Worm (Caenorhabditis elegans): ENCODE data around the gene Y50D4B.1.

The Y50D4B.1 gene

ce11 chrV:1112658-1113057, at the start of gene Y50D4B.1:
TSS of gene Y50D4B.1 (plus strand) at chrV:1112958.
- TF ChIP-seq hlh-13 (GFP tag; optimal IDR thresholded peaks at IDR 0.05) (no peak), T23F11.4 (GFP tag; optimal IDR thresholded peaks at IDR 0.05) (no peak), dve-1 (tag; optimal IDR thresholded peaks at IDR 0.05) (no peak), hlh-30 (tag; optimal IDR thresholded peaks at IDR 0.05; ENCODE audit: insufficient read depth) (no peak), fax-1 (tag; optimal IDR thresholded peaks at IDR 0.05) (no peak), pat-9 (tag; optimal IDR thresholded peaks at IDR 0.05) (no peak), pha-4 (tag; optimal IDR thresholded peaks at IDR 0.05) (no peak), K02D7.2 (tag; optimal IDR thresholded peaks at IDR 0.05) (no peak), eyg-1 (tag; optimal IDR thresholded peaks at IDR 0.05) (no peak), ets-4 (tag; optimal IDR thresholded peaks at IDR 0.05) (no peak), ahr-1 (tag; optimal IDR thresholded peaks at IDR 0.05) (no peak), elt-4 (tag; optimal IDR thresholded peaks at IDR 0.05) (no peak), pqm-1 (tag; optimal IDR thresholded peaks at IDR 0.05) (no peak), lin-11 (tag; optimal IDR thresholded peaks at IDR 0.05) (no peak), unc-3 (GFP tag; conservative IDR thresholded peaks at IDR 0.05) (no peak), unc-3 (tag; optimal IDR thresholded peaks at IDR 0.05) (no peak)

ce11 chrV:1064491-1064890, 48.3 kb upstream of the Y50D4B.1 start, which contains the start of gene str-67:
TSS of gene str-67 (minus strand) at chrV:1064591.
- TF ChIP-seq pqm-1 (tag; optimal IDR thresholded peaks at IDR 0.05) (no peak), pros-1 (tag; optimal IDR thresholded peaks at IDR 0.05) (no peak), ahr-1 (tag; optimal IDR thresholded peaks at IDR 0.05) (no peak), dmd-4 (tag; optimal IDR thresholded peaks at IDR 0.05; ENCODE audit: borderline replicate concordance) (no peak), unc-3 (GFP tag; conservative IDR thresholded peaks at IDR 0.05) (no peak), unc-3 (tag; optimal IDR thresholded peaks at IDR 0.05) (no peak), ceh-18 (tag; optimal IDR thresholded peaks at IDR 0.05) (no peak), unc-55 (GFP tag; optimal IDR thresholded peaks at IDR 0.05) (no peak), hlh-6 (tag; optimal IDR thresholded peaks at IDR 0.05) (no peak), pat-9 (tag; optimal IDR thresholded peaks at IDR 0.05) (no peak), elt-2 (tag; optimal IDR thresholded peaks at IDR 0.05) (no peak)

- TF ChIP-seq K09A11.1 (tag; optimal IDR thresholded peaks at IDR 0.05; ENCODE audit: insufficient read depth) (no peak), fkh-10 (GFP tag; optimal IDR thresholded peaks at IDR 0.05) (no peak), nfya-1 (tag; optimal IDR thresholded peaks at IDR 0.05) (no peak), ref-2 (tag; optimal IDR thresholded peaks at IDR 0.05) (no peak), odd-2 (tag; optimal IDR thresholded peaks at IDR 0.05) (no peak), ceh-22 (tag; optimal IDR thresholded peaks at IDR 0.05) (no peak), pha-4 (tag; optimal IDR thresholded peaks at IDR 0.05) (no peak), sox-4 (tag; optimal IDR thresholded peaks at IDR 0.05) (no peak), ceh-18 (tag; optimal IDR thresholded peaks at IDR 0.05) (no peak), pag-3 (tag; optimal IDR thresholded peaks at IDR 0.05; ENCODE audit: borderline replicate concordance) (no peak), pros-1 (tag; optimal IDR thresholded peaks at IDR 0.05) (no peak), tbx-2 (tag; optimal IDR thresholded peaks at IDR 0.05) (no peak), che-1 (tag; optimal IDR thresholded peaks at IDR 0.05) (no peak), lin-11 (tag; optimal IDR thresholded peaks at IDR 0.05) (no peak), dmd-4 (tag; optimal IDR thresholded peaks at IDR 0.05; ENCODE audit: borderline replicate concordance) (no peak), nhr-232 (tag; optimal IDR thresholded peaks at IDR 0.05) (no peak), T23F11.4 (GFP tag; optimal IDR thresholded peaks at IDR 0.05) (no peak), ceh-34 (tag; optimal IDR thresholded peaks at IDR 0.05) (no peak), Y22D7AL.16 (tag; optimal IDR thresholded peaks at IDR 0.05) (no peak), hlh-13 (GFP tag; optimal IDR thresholded peaks at IDR 0.05) (no peak)
These were observed 45.3 kb upstream of the Y50D4B.1 start, which contains the start of gene K10C9.7 for ce11 chrV:1067468-1067867. TSS of gene K10C9.7 (minus strand) at chrV:1067568.

ce11 chrV:1074946-1075345, 37.8 kb upstream of the Y50D4B.1 start, which contains the start of gene K10C9.1:
TSS of gene K10C9.1 (plus strand) at chrV:1075246.
- TF ChIP-seq fkh-6 (tag; optimal IDR thresholded peaks at IDR 0.05) (no peak), pha-2 (tag; optimal IDR thresholded peaks at IDR 0.05) (no peak), pha-4 (tag; optimal IDR thresholded peaks at IDR 0.05) (no peak), tbx-2 (tag; optimal IDR thresholded peaks at IDR 0.05) (no peak), che-1 (tag; optimal IDR thresholded peaks at IDR 0.05) (no peak), unc-42 (tag; optimal IDR thresholded peaks at IDR 0.05) (no peak), hlh-6 (tag; optimal IDR thresholded peaks at IDR 0.05) (no peak), ttx-3 (tag; optimal IDR thresholded peaks at IDR 0.05) (no peak), ceh-6 (GFP tag; optimal IDR thresholded peaks at IDR 0.05) (no peak), syd-9 (tag; optimal IDR thresholded peaks at IDR 0.05) (no peak), unc-55 (GFP tag; optimal IDR thresholded peaks at IDR 0.05) (no peak), K09A11.1 (tag; optimal IDR thresholded peaks at IDR 0.05; ENCODE audit: insufficient read depth) (no peak), dmd-4 (tag; optimal IDR thresholded peaks at IDR 0.05; ENCODE audit: borderline replicate concordance) (no peak), ceh-48 (tag; optimal IDR thresholded peaks at IDR 0.05) (no peak), ref-2 (tag; optimal IDR thresholded peaks at IDR 0.05) (no peak), pax-1 (tag; optimal IDR thresholded peaks at IDR 0.05) (no peak), ceh-19 (GFP tag; optimal IDR thresholded peaks at IDR 0.05) (no peak), C08G9.2 (tag; optimal IDR thresholded peaks at IDR 0.05) (no peak)

Measured in whole organism, late embryonic.